Worm (Caenorhabditis elegans): ENCODE data around the gene rike-1.

Gene rike-1

DNA sequence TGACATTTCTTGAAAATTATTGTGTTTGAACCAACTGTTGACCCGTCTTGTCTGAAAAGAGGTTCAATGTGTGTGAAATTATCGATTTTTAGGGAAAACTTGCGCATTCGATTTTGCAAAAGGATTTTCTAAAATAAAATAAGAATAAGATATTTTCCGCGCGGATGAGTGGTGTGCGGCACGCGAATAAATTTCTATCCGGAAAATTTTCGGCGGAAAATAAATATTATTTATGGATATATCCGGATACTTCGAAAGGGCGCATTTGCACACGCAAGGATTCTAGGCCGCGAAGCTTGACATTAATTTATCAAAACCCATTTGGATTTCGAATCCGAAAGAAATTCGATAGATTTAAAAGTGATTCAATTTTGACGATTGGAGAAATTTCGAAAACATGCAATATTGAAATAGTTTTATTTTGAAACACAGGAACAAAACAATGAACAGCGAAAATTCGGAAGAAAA, at the start of gene rike-1:
rike-1 (minus strand) TSS at position 51 of the 468 bp plus-strand sequence.
- TF ChIP-seq lsy-2 (tag; optimal IDR thresholded peaks at IDR 0.05) (peak in 1 of 2 experiments; percentile 50), nhr-25 (tag; optimal IDR thresholded peaks at IDR 0.05) (peak; percentile 2), sma-9 (GFP tag; optimal IDR thresholded peaks at IDR 0.05) (no peak), sma-9 (tag; optimal IDR thresholded peaks at IDR 0.05) (no peak), ceh-16 (tag; optimal IDR thresholded peaks at IDR 0.05) (no peak), C34F6.9 (tag; optimal IDR thresholded peaks at IDR 0.05) (peak; percentile 66), F13H6.1 (tag; optimal IDR thresholded peaks at IDR 0.05) (no peak), fos-1 (tag; optimal IDR thresholded peaks at IDR 0.05) (no peak), nhr-11 (tag; optimal IDR thresholded peaks at IDR 0.05) (no peak)

DNA sequence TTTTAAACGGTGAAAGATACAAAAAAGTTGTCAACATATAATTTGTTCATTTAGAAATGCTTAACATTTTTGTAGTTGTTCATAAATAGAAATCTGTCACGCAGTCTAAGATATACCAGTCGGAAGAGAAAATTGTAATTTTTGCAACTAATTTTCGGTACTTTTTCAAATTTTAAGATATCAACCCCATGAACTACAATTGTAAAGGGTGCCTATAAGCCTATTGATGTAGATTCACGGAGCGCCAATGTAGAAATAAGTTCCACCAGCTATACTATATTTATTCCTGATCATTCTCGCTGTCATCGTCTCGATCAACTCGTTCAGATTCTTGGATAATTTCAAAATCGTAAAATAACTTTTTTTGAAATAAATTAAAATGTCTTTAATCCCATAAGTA, 49.3 kb upstream of the rike-1 start:
- TF ChIP-seq alr-1 (tag; optimal IDR thresholded peaks at IDR 0.05) = no peak
- no peak for TF ChIP-seq sma-9 (GFP tag; optimal IDR thresholded peaks at IDR 0.05)
- TF ChIP-seq sma-9 (tag; optimal IDR thresholded peaks at IDR 0.05) = no peak
- no peak for TF ChIP-seq nhr-25 (tag; optimal IDR thresholded peaks at IDR 0.05)
- no peak for TF ChIP-seq ztf-11 (tag; optimal IDR thresholded peaks at IDR 0.05)
- TF ChIP-seq mab-5 (tag; optimal IDR thresholded peaks at IDR 0.05) = no peak
- no peak for TF ChIP-seq nhr-6 (tag; optimal IDR thresholded peaks at IDR 0.05)
- TF ChIP-seq zag-1 (tag; optimal IDR thresholded peaks at IDR 0.05) = no peak
- no peak for TF ChIP-seq nhr-10 (tag; optimal IDR thresholded peaks at IDR 0.05)
- TF ChIP-seq mdl-1 (tag; optimal IDR thresholded peaks at IDR 0.05) = no peak
- no peak for TF ChIP-seq sma-3 (GFP tag; optimal IDR thresholded peaks at IDR 0.05)
- no peak for TF ChIP-seq snpc-4 (tag; optimal IDR thresholded peaks at IDR 0.05)
- TF ChIP-seq lin-13 (GFP tag; optimal IDR thresholded peaks at IDR 0.05) = no peak
- no peak for TF ChIP-seq unc-62 (GFP tag; optimal IDR thresholded peaks at IDR 0.05)
- TF ChIP-seq gmeb-1 (tag; optimal IDR thresholded peaks at IDR 0.05) = no peak

DNA sequence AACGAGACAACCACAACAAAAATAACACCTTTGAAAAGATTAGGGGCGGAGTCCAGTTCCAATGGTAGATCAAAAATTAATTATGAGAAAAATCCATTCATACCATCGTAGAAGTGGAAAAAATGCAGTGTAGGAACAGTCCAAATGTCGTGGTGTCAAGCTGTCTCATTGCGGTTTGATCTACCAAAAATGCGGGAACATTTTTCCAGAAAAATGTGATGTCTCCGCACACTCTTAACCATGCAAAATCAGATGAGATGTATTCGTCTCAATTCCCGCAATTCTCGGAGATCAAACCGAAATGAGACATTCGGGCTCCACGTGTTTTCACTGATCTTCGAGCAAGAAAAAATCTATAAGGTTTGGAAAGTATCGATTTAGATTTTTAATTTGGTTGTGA, 48.4 kb upstream of the rike-1 start:
- TF ChIP-seq dmd-4 (tag; optimal IDR thresholded peaks at IDR 0.05) (no peak), F13H6.1 (tag; optimal IDR thresholded peaks at IDR 0.05) (no peak), nhr-237 (tag; optimal IDR thresholded peaks at IDR 0.05) (no peak), aly-2 (tag; optimal IDR thresholded peaks at IDR 0.05) (no peak), elt-1 (tag; optimal IDR thresholded peaks at IDR 0.05) (no peak), fos-1 (tag; optimal IDR thresholded peaks at IDR 0.05) (no peak), nhr-23 (tag; optimal IDR thresholded peaks at IDR 0.05) (no peak), mbf-1 (tag; optimal IDR thresholded peaks at IDR 0.05) (no peak), sem-4 (tag; optimal IDR thresholded peaks at IDR 0.05) (no peak), ztf-4 (tag; optimal IDR thresholded peaks at IDR 0.05) (no peak), egl-27 (tag; optimal IDR thresholded peaks at IDR 0.05) (no peak), alr-1 (tag; optimal IDR thresholded peaks at IDR 0.05) (no peak), gmeb-1 (tag; optimal IDR thresholded peaks at IDR 0.05) (no peak), lin-11 (tag; optimal IDR thresholded peaks at IDR 0.05) (no peak), snpc-4 (tag; optimal IDR thresholded peaks at IDR 0.05) (no peak)

DNA sequence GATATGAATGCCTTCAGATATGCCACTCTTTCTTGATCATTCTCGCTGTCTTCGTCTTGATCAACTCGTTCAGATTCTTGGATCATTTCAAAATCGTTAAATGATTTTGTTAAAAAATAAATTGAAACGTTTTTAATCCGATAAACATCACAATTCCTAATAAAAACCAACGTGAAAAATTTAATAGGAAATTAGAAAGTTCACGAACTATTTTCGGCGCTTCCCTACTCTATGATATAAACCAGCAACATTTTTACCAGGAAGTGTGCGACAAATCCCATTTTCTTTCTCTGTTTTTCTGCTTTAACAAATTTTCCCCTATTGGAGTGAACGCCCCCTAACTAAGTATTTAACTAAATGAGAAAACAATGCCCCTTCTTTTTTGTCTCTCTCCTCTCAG, 39.7 kb upstream of the rike-1 start, which contains the start of gene Y40H4A.2:
Y40H4A.2 (minus strand) TSS at position 101 of the 400 bp plus-strand sequence.
- TF ChIP-seq F13H6.1 (tag; optimal IDR thresholded peaks at IDR 0.05) (no peak), lin-13 (GFP tag; optimal IDR thresholded peaks at IDR 0.05) (no peak), zag-1 (tag; optimal IDR thresholded peaks at IDR 0.05) (no peak), C34F6.9 (tag; optimal IDR thresholded peaks at IDR 0.05) (no peak), ama-1 (optimal IDR thresholded peaks at IDR 0.05) (no peak), sma-3 (GFP tag; optimal IDR thresholded peaks at IDR 0.05) (no peak), nhr-77 (tag; optimal IDR thresholded peaks at IDR 0.05) (no peak), sem-4 (tag; optimal IDR thresholded peaks at IDR 0.05) (no peak), mbf-1 (tag; optimal IDR thresholded peaks at IDR 0.05) (no peak), mdl-1 (tag; optimal IDR thresholded peaks at IDR 0.05) (no peak), lin-11 (tag; optimal IDR thresholded peaks at IDR 0.05) (no peak), alr-1 (tag; optimal IDR thresholded peaks at IDR 0.05) (no peak), peb-1 (tag; optimal IDR thresholded peaks at IDR 0.05) (no peak), nhr-10 (tag; optimal IDR thresholded peaks at IDR 0.05) (no peak), ceh-16 (tag; optimal IDR thresholded peaks at IDR 0.05) (no peak)

DNA sequence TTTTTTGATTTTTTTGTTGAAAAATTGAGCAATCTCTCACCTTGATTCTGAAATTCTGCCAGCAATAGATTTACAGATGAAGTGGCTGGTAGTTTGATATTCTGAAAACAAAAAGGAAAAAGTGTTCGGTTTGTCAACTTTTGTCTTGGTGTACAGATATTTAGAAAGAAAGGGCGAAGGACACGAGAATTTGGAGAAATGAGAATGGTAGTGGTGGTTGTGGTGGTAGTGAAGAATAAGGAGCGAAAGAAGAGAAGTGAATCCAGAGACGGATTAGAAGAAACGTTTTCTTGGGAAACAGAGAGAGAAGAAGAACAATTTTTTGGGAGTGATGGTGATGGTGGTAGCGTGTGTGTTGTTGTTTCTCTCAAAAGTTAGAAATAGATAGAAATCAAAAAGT, 34.0 kb upstream of the rike-1 start, which contains the start of gene gar-3:
gar-3 (minus strand) TSS at position 101 of the 400 bp plus-strand sequence.
- TF ChIP-seq ztf-11 (tag; optimal IDR thresholded peaks at IDR 0.05) (no peak), unc-55 (GFP tag; optimal IDR thresholded peaks at IDR 0.05) (peak; percentile 45), skn-1 (tag; optimal IDR thresholded peaks at IDR 0.05) (no peak)

All from whole organism, L2 larva.